Fruit fly (Drosophila melanogaster): ENCODE results near the gene Cog8.

- TF ChIP-seq toe (GFP tag; optimal IDR thresholded peaks at IDR 0.05) (no peak), CG33017 (tag; optimal IDR thresholded peaks at IDR 0.05) (no peak), CG11617 (GFP tag; optimal IDR thresholded peaks at IDR 0.05) (no peak)
These were observed 43.1 kb downstream of the Cog8 start for dm6 chr2L:11455555-11456128.
